Fruit fly (Drosophila melanogaster) whole organism, larva: ENCODE results near the gene CG14000.

ENCODE experiments used
- noc ChIP-seq: fragments of 200-800 bp; sonication (Bioruptor generic); optimal IDR thresholded peaks from 3 replicates; lab custom pipeline; 2019; ENCODE audit warnings: missing biosample characterization, mild to moderate bottlenecking, missing genetic modification characterization, moderate library complexity

The CG14000 gene

dm6 chr2L:5923603-5924138 is 13.6 kb upstream of the CG14000 start, which contains the start of gene CG9016:
TSS of gene CG9016 (minus strand) at chr2L:5923653.
- TF ChIP-seq noc: no peak

dm6 chr2L:5906893-5907850 is 2.9 kb downstream of the CG14000 start, which contains the start of gene bchs:
TSS of gene bchs (plus strand) at chr2L:5907169.
- TF ChIP-seq noc: peak; percentile 18

DNA sequence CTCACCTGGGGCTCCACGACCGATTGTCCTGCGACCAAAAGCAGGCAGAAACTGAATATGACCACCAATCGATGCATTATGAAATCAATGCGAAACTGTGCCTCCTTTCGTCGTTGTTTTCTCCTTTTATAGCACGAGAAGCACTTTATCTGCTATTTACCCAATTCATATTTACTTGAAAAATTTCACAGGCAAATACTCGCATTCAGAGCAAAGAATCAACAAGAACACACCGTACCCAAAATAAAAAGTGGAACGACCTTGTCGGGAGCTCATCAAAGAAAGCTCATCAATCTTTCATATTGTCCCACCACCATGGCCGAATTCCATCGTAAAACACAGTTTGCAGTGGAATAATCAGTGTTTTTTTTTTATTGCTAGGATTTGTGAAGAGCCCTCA is 5.5 kb downstream of the CG14000 start, which contains the start of gene CG9021:
Gene CG9021 (minus strand): TSS at position 105 of the 400 bp plus-strand sequence.
- no peak for TF ChIP-seq noc

- TF ChIP-seq noc: no peak
Observed at dm6 chr2L:5902898-5903297, 7.2 kb downstream of the CG14000 start.

DNA sequence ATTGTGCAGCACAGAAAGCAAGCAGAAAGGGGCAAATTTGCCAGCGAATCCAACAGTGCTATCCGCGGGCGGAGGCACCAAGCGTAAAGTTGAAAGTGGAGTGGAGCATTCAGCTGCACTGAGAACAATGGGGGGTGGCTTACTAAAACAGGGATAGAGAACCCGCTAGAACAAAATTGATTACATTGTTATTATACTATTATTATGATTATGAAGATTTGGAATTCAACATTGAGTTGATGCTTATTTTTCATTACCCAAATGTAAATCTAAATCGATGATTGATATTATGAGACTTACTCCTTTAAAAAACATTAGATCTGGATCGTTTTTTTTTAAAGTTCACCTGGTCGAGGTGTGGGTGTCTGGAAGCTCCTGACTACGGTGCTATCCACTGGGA is 8.5 kb downstream of the CG14000 start:
- TF ChIP-seq noc: no peak

- TF ChIP-seq noc: no peak
Observed at dm6 chr2L:5899170-5899708, 10.8 kb downstream of the CG14000 start.

DNA sequence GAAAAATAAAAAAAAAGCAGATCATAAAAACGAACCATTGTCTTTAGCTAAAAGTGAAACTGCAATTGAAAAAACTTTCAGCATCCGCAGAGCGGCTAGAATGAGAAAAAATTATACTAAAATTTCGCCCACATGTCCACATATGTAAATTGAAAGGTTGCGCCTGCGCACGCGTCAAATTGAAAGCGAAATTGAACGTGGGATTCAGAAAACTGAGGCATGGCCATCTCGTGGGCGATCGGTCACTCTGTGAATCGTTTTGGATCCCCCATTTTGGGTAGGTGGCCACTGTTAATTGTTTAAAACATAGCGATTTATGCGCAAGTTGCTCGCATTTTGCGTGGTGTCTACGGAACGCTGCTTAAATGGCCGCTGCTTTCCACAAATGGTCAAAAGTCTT is 15.6 kb downstream of the CG14000 start:
- no peak for TF ChIP-seq noc

dm6 chr2L:5893796-5894195 is 16.3 kb downstream of the CG14000 start, which contains the start of gene Acp26Aa:
TSS of gene Acp26Aa (minus strand) at chr2L:5893896.
- TF ChIP-seq noc: no peak

dm6 chr2L:5892762-5893161 is 17.3 kb downstream of the CG14000 start, which contains the start of gene Acp26Ab:
TSS of gene Acp26Ab (minus strand) at chr2L:5892862.
- no peak for TF ChIP-seq noc

DNA sequence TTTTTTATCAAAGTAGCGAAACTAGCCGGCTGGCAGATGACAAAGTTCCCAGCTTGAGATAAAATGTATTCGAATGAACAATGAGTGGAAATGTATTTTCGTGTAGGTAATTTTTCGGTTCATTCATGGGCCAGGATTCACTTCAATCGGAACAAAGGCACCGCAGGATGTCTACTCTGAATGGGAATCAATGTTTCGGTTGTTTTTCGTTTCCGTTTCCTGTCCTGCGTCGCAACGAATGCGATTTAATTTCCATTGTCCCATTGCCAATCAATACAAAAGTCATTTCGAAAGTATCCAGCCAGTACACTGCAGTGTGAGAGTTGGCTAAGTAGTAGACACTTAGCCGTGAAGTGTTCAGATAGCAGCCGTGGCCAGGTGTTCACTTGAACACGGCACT is 19.5 kb downstream of the CG14000 start:
- TF ChIP-seq noc: no peak

dm6 chr2L:5886955-5887354 is 23.1 kb downstream of the CG14000 start:
- no peak for TF ChIP-seq noc

dm6 chr2L:5885702-5886101 is 24.4 kb downstream of the CG14000 start, which contains the start of gene CG9029:
TSS of gene CG9029 (plus strand) at chr2L:5886002.
- TF ChIP-seq noc: no peak

- TF ChIP-seq noc: no peak
Observed at dm6 chr2L:5884674-5885073, 25.4 kb downstream of the CG14000 start, which contains the start of the genes Sfp26Ac and CG43185. TSS of gene Sfp26Ac (minus strand) at chr2L:5884774. TSS of gene CG43185 (plus strand) at chr2L:5884888.

DNA sequence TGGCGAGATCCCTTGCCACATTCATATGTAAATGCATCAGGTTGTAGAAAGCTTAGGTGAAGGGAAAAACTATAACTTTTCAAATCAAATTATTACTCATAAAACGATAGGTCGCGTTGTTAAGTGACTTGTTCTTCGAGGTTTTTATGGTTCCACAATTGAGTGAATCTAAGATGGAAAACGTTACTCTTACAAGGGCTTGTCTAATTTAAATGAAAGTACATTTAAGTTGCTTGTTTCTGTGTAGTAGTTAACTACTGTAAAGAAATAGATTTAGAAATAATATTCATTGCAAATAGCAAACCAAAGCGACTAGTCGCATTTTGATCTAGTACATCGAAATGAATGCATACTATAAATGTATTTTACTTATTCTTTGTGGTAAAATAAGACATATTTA is 26.6 kb downstream of the CG14000 start, which contains the start of gene CG44574:
Gene CG44574 (plus strand): TSS at position 301 of the 400 bp plus-strand sequence.
- no peak for TF ChIP-seq noc

dm6 chr2L:5881181-5881580 is 28.9 kb downstream of the CG14000 start:
- TF ChIP-seq noc: no peak

DNA sequence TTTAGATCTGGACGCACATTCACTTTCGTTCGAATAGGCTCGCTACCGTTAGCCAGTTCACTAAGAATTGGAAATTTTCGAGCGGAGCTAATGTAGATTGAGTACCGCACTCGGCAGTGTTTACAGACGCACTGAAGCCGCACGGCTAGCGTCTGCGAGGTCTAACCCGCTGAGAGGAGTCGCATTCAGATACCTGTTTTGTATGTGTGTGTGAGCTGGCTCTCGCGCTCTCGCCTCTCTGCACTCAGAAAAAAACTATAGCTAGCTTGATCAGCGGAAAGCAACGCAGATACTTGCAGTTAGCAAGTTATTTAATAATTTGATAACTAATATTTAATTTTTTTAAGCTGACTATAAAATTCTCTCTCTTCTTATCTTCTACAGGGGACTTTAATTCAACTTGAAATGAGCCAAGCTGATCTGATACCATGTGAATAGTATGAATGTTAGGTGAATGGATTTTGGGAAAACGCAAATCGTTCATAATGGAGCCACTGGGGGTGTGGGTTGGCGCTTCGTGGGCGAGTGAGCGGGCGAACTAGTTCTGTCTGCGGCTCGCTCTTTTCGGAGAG is 30.6 kb downstream of the CG14000 start, which contains the start of gene rau:
Gene rau (minus strand): TSS at position 136 of the 572 bp plus-strand sequence.
- TF ChIP-seq noc: peak; percentile 65
